Worm (Caenorhabditis elegans): ENCODE measurements around the gene R57.2.

- TF ChIP-seq hmbx-1 (tag; optimal IDR thresholded peaks at IDR 0.05) (no peak), pes-1 (GFP tag; IDR thresholded peaks at IDR 0.05) (no peak), ama-1 (optimal IDR thresholded peaks at IDR 0.05) (no peak), hmg-4 (GFP tag; optimal IDR thresholded peaks at IDR 0.05) (no peak), hnd-1 (tag; optimal IDR thresholded peaks at IDR 0.05) (no peak), tra-4 (tag; optimal IDR thresholded peaks at IDR 0.05) (no peak), ets-7 (tag; optimal IDR thresholded peaks at IDR 0.05) (no peak), sea-1 (GFP tag; conservative IDR thresholded peaks at IDR 0.05) (no peak), B0310.2 (tag; optimal IDR thresholded peaks at IDR 0.05) (no peak), tbx-11 (GFP tag; IDR thresholded peaks at IDR 0.05) (no peak), tbx-37 (GFP tag; conservative IDR thresholded peaks at IDR 0.05) (no peak), F13C5.2 (tag; optimal IDR thresholded peaks at IDR 0.05) (no peak), scrt-1 (GFP tag; IDR thresholded peaks at IDR 0.05) (no peak), aly-1 (tag; optimal IDR thresholded peaks at IDR 0.05) (no peak)
Observed at ce11 chrX:305057-305456, 8.0 kb downstream of the R57.2 start.
